Worm (Caenorhabditis elegans): Measurements from ENCODE around the gene phyh-1.

- TF ChIP-seq ama-1 (optimal IDR thresholded peaks at IDR 0.05), result no peak
- no peak for TF ChIP-seq B0310.2 (tag; optimal IDR thresholded peaks at IDR 0.05)
- TF ChIP-seq flt-1 (GFP tag; IDR thresholded peaks at IDR 0.05), result no peak
- no peak for TF ChIP-seq hnd-1 (tag; optimal IDR thresholded peaks at IDR 0.05)
- no peak for TF ChIP-seq scrt-1 (GFP tag; IDR thresholded peaks at IDR 0.05)
- TF ChIP-seq ceh-13 (GFP tag; optimal IDR thresholded peaks at IDR 0.05), result no peak
- TF ChIP-seq hmbx-1 (tag; optimal IDR thresholded peaks at IDR 0.05), result no peak
- no peak for TF ChIP-seq tra-4 (tag; optimal IDR thresholded peaks at IDR 0.05)
- no peak for TF ChIP-seq tbx-11 (GFP tag; IDR thresholded peaks at IDR 0.05)
- no peak for TF ChIP-seq ceh-36 (tag; optimal IDR thresholded peaks at IDR 0.05)
- TF ChIP-seq sea-1 (GFP tag; conservative IDR thresholded peaks at IDR 0.05), result no peak
- no peak for TF ChIP-seq F13C5.2 (tag; optimal IDR thresholded peaks at IDR 0.05)
- no peak for TF ChIP-seq hmg-4 (GFP tag; optimal IDR thresholded peaks at IDR 0.05)
- no peak for TF ChIP-seq aly-1 (tag; optimal IDR thresholded peaks at IDR 0.05)
These were observed 28.3 kb downstream of the phyh-1 start, which contains the start of gene npr-32 for ce11 chrIV:17230958-17231357.
